Worm (Caenorhabditis elegans) whole organism, mixed stage, embryonic: ENCODE results near the gene srj-40.

ENCODE experiments used
- M03D4.4 ChIP-seq: sonication (generic microtip); optimal IDR thresholded peaks from 2 replicates; lab custom pipeline; 2017; ENCODE audit warnings: mild to moderate bottlenecking, missing genetic modification characterization, missing compliant biosample characterization
- bed-3 ChIP-seq: fragments of 200-800 bp; sonication (Bioruptor generic); optimal IDR thresholded peaks from 3 replicates; lab custom pipeline; 2018; ENCODE audit warnings: mild to moderate bottlenecking, missing genetic modification characterization, moderate library complexity, missing compliant biosample characterization
- blmp-1 ChIP-seq: fragments of 150-350 bp; optimal IDR thresholded peaks from 2 replicates; lab custom pipeline; 2014; ENCODE audit warnings: missing biosample characterization, missing genetic modification characterization
- ceh-39 ChIP-seq: fragments of 150-350 bp; optimal IDR thresholded peaks from 2 replicates; lab custom pipeline; 2014; ENCODE audit warnings: missing biosample characterization, missing genetic modification characterization
- ceh-43 ChIP-seq: fragments of 200-800 bp; sonication (Bioruptor generic); optimal IDR thresholded peaks from 2 replicates; lab custom pipeline; 2018; ENCODE audit warnings: mild to moderate bottlenecking, missing genetic modification characterization, moderate library complexity, missing compliant biosample characterization
- ceh-83 ChIP-seq: fragments of 200-800 bp; sonication (Bioruptor generic); optimal IDR thresholded peaks from 2 replicates; lab custom pipeline; 2018; ENCODE audit warnings: mild to moderate bottlenecking, missing genetic modification characterization, missing compliant biosample characterization
- ces-1 ChIP-seq: fragments of 150-350 bp; optimal IDR thresholded peaks from 2 replicates; lab custom pipeline; 2014; ENCODE audit warnings: missing biosample characterization, missing genetic modification reagents, missing genetic modification characterization
- cnd-1 ChIP-seq: fragments of 200-800 bp; sonication (Bioruptor generic); optimal IDR thresholded peaks from 2 replicates; lab custom pipeline; 2018; ENCODE audit warnings: mild to moderate bottlenecking, missing genetic modification characterization, missing compliant biosample characterization
- drap-1 ChIP-seq: fragments of 200-800 bp; sonication (Bioruptor generic); optimal IDR thresholded peaks from 3 replicates; lab custom pipeline; 2018; ENCODE audit warnings: mild to moderate bottlenecking, missing genetic modification characterization, missing compliant biosample characterization
- elt-1 ChIP-seq: sonication (generic microtip); optimal IDR thresholded peaks from 2 replicates; lab custom pipeline; 2017; ENCODE audit warnings: missing genetic modification characterization, mild to moderate bottlenecking, missing compliant biosample characterization, antibody characterized with exemption, moderate library complexity, borderline replicate concordance; ENCODE audit not compliant: insufficient read depth
- elt-3 ChIP-seq: fragments of 150-350 bp; optimal IDR thresholded peaks from 2 replicates; lab custom pipeline; 2014; ENCODE audit warnings: missing biosample characterization, missing genetic modification characterization
- flh-1 ChIP-seq: fragments of 200-800 bp; sonication (Bioruptor generic); optimal IDR thresholded peaks from 2 replicates; lab custom pipeline; 2018; ENCODE audit warnings: mild to moderate bottlenecking, missing genetic modification characterization, moderate library complexity, missing compliant biosample characterization
- ham-2 ChIP-seq: fragments of 200-800 bp; sonication (Bioruptor generic); optimal IDR thresholded peaks from 2 replicates; lab custom pipeline; 2018; ENCODE audit warnings: mild to moderate bottlenecking, missing genetic modification characterization, missing compliant biosample characterization
- hlh-1 ChIP-seq: fragments of 150-350 bp; optimal IDR thresholded peaks from 2 replicates; lab custom pipeline; 2014; ENCODE audit warnings: missing biosample characterization, missing genetic modification reagents, missing genetic modification characterization
- lin-13 ChIP-seq: fragments of 150-350 bp; optimal IDR thresholded peaks from 2 replicates; lab custom pipeline; 2014; ENCODE audit warnings: missing biosample characterization, missing genetic modification characterization
- lin-32 ChIP-seq: fragments of 200-800 bp; sonication (Bioruptor generic); optimal IDR thresholded peaks from 2 replicates; lab custom pipeline; 2018; ENCODE audit warnings: mild to moderate bottlenecking, missing genetic modification characterization, missing compliant biosample characterization
- lsy-2 ChIP-seq: fragments of 150-350 bp; optimal IDR thresholded peaks from 2 replicates; lab custom pipeline; 2014; ENCODE audit warnings: missing biosample characterization, missing genetic modification characterization
- mab-5 ChIP-seq: fragments of 150-350 bp; optimal IDR thresholded peaks from 2 replicates; lab custom pipeline; 2014; ENCODE audit warnings: missing biosample characterization, missing genetic modification characterization
- mep-1 ChIP-seq: fragments of 150-350 bp; optimal IDR thresholded peaks from 2 replicates; lab custom pipeline; 2017; ENCODE audit warnings: missing biosample characterization, missing genetic modification reagents, missing genetic modification characterization, inconsistent platforms
- mls-2 ChIP-seq: sonication (generic microtip); optimal IDR thresholded peaks from 2 replicates; lab custom pipeline; 2016; ENCODE audit warnings: mild to moderate bottlenecking, missing genetic modification characterization, moderate library complexity, missing compliant biosample characterization
- nhr-12 ChIP-seq: fragments of 150-350 bp; optimal IDR thresholded peaks from 2 replicates; lab custom pipeline; 2014; ENCODE audit warnings: missing biosample characterization, missing genetic modification characterization
- nhr-2 ChIP-seq: fragments of 150-350 bp; optimal IDR thresholded peaks from 2 replicates; lab custom pipeline; 2014; ENCODE audit warnings: missing biosample characterization, missing genetic modification characterization
- nhr-237 ChIP-seq: fragments of 150-350 bp; optimal IDR thresholded peaks from 2 replicates; lab custom pipeline; 2014; ENCODE audit warnings: missing biosample characterization, missing genetic modification characterization
- nhr-28 ChIP-seq: fragments of 150-350 bp; optimal IDR thresholded peaks from 2 replicates; lab custom pipeline; 2014; ENCODE audit warnings: missing biosample characterization, missing genetic modification characterization
- nhr-76 ChIP-seq: sonication (generic microtip); optimal IDR thresholded peaks from 2 replicates; lab custom pipeline; 2017; ENCODE audit warnings: missing biosample characterization, missing genetic modification characterization
- sem-2 ChIP-seq: fragments of 200-800 bp; sonication (Bioruptor generic); optimal IDR thresholded peaks from 2 replicates; lab custom pipeline; 2018; ENCODE audit warnings: mild to moderate bottlenecking, missing genetic modification characterization, missing compliant biosample characterization
- sptf-1 ChIP-seq: sonication (generic microtip); optimal IDR thresholded peaks from 2 replicates; lab custom pipeline; 2017; ENCODE audit warnings: mild to moderate bottlenecking, missing genetic modification characterization, moderate library complexity, missing compliant biosample characterization
- tbx-8 ChIP-seq: fragments of 200-800 bp; sonication (Bioruptor generic); optimal IDR thresholded peaks from 2 replicates; lab custom pipeline; 2018; ENCODE audit warnings: mild to moderate bottlenecking, missing genetic modification characterization, moderate library complexity, missing compliant biosample characterization
- unc-120 ChIP-seq: sonication (generic microtip); optimal IDR thresholded peaks from 2 replicates; lab custom pipeline; 2017; ENCODE audit warnings: missing genetic modification characterization, missing compliant biosample characterization; ENCODE audit not compliant: poor library complexity, severe bottlenecking
- unc-39 ChIP-seq: fragments of 150-350 bp; optimal IDR thresholded peaks from 2 replicates; lab custom pipeline; 2014; ENCODE audit warnings: missing biosample characterization, missing genetic modification characterization
- unc-62 ChIP-seq: fragments of 150-350 bp; optimal IDR thresholded peaks from 2 replicates; lab custom pipeline; 2014; ENCODE audit warnings: missing biosample characterization, missing genetic modification reagents, missing genetic modification characterization
- zip-8 ChIP-seq: fragments of 150-350 bp; optimal IDR thresholded peaks from 2 replicates; lab custom pipeline; 2014; ENCODE audit warnings: missing biosample characterization, missing genetic modification characterization
- ztf-11 ChIP-seq: fragments of 150-350 bp; optimal IDR thresholded peaks from 2 replicates; lab custom pipeline; 2014; ENCODE audit warnings: missing biosample characterization, missing genetic modification characterization

Gene srj-40

ce11 chrV:4080546-4080945, 21.1 kb upstream of the srj-40 start:
- no peak for TF ChIP-seq blmp-1 (tag; lab: Kevin White, UChicago)
- no peak for TF ChIP-seq ces-1
- TF ChIP-seq tbx-8: no peak
- TF ChIP-seq, all 35 proteins: peak for 0

- TF ChIP-seq mep-1 (tag; lab: Kevin White, UChicago) (no peak), ceh-83 (GFP tag; lab: Kevin White, UChicago) (no peak), elt-3 (no peak)
Observed at ce11 chrV:4081283-4081682, 20.4 kb upstream of the srj-40 start, which contains the start of gene srh-211. Gene srh-211 (minus strand): TSS chrV:4081383.

DNA sequence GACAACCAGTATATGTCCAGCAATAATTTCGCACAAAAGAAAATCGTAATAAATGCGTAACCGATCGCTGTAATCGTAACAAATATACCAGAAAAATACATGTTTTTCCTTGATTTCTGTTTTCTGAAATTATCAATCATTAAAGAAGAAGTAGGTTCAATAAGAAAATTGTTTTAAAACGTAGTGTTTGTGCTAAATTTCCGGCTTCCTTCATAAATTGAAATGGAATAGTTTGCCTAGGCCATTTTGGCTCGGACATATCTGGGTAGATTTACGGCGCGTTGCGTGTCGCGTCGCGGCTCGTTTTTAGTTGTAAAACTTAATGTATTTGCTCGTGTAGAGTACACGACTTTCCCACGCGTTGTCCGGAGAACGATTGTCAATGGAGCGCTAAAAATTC, 18.7 kb upstream of the srj-40 start, which contains the start of gene F38H12.5:
Gene F38H12.5, minus strand, starts transcription at position 101 of the 400 bp plus-strand sequence.
- TF ChIP-seq zip-8: no peak
- no peak for TF ChIP-seq drap-1 (GFP tag; lab: Kevin White, UChicago)
- no peak for TF ChIP-seq ham-2 (GFP tag; lab: Kevin White, UChicago)
- no peak for TF ChIP-seq mab-5
- no peak for TF ChIP-seq blmp-1 (tag; lab: Kevin White, UChicago)
- no peak for TF ChIP-seq nhr-28
- TF ChIP-seq ztf-11 (tag; lab: Kevin White, UChicago): no peak
- TF ChIP-seq mls-2 (tag; lab: Kevin White, UChicago): no peak
- no peak for TF ChIP-seq bed-3 (GFP tag; lab: Kevin White, UChicago)
- no peak for TF ChIP-seq lin-13 (tag; lab: Kevin White, UChicago)
- TF ChIP-seq ceh-43: no peak
- no peak for TF ChIP-seq ceh-83 (GFP tag; lab: Kevin White, UChicago)
- TF ChIP-seq sptf-1: no peak
- no peak for TF ChIP-seq nhr-2 (tag; lab: Kevin White, UChicago)
- no peak for TF ChIP-seq lin-32 (GFP tag; lab: Kevin White, UChicago)
- no peak for TF ChIP-seq ces-1
- TF ChIP-seq flh-1: no peak
- no peak for TF ChIP-seq unc-62 (GFP tag; lab: Kevin White, UChicago)

DNA sequence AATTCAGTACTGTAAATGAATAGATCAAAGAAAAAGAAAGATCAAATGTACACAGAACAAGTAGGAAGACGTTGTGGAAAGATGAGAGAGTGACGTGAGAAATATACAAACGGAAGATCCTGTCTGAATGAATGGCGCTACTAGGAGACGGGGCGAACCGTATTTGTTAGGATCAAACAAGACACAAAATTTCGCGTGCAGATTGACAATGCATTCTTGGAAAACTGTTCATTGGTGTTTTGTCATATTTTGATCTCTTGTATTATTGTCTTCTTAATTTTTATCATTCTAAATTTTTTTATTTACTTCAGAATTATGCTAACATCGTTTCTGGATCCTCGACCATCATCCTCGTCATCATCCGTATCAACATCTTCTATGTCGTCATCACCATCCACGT, 6.9 kb upstream of the srj-40 start, which contains the start of gene nhr-181:
Gene nhr-181, plus strand, starts transcription at position 301 of the 400 bp plus-strand sequence.
- TF ChIP-seq mep-1 (tag; lab: Kevin White, UChicago): no peak
- no peak for TF ChIP-seq lsy-2
- TF ChIP-seq nhr-12 (tag; lab: Kevin White, UChicago): no peak
- no peak for TF ChIP-seq bed-3 (GFP tag; lab: Kevin White, UChicago)
- no peak for TF ChIP-seq sptf-1
- TF ChIP-seq unc-39: no peak
- no peak for TF ChIP-seq nhr-237 (tag; lab: Kevin White, UChicago)
- no peak for TF ChIP-seq ceh-39 (tag; lab: Kevin White, UChicago)
- TF ChIP-seq unc-62 (GFP tag; lab: Kevin White, UChicago): no peak
- no peak for TF ChIP-seq mab-5
- TF ChIP-seq hlh-1: no peak
- TF ChIP-seq unc-120 (tag; lab: Kevin White, UChicago): no peak
- no peak for TF ChIP-seq ceh-43
- TF ChIP-seq M03D4.4 (tag; lab: Kevin White, UChicago): no peak
- no peak for TF ChIP-seq cnd-1 (tag; lab: Kevin White, UChicago)
- TF ChIP-seq elt-1: no peak
- TF ChIP-seq ceh-83 (GFP tag; lab: Kevin White, UChicago): no peak
- TF ChIP-seq sem-2 (GFP tag; lab: Kevin White, UChicago): no peak
- TF ChIP-seq nhr-76 (tag; lab: Kevin White, UChicago): no peak
- TF ChIP-seq ces-1: no peak

DNA sequence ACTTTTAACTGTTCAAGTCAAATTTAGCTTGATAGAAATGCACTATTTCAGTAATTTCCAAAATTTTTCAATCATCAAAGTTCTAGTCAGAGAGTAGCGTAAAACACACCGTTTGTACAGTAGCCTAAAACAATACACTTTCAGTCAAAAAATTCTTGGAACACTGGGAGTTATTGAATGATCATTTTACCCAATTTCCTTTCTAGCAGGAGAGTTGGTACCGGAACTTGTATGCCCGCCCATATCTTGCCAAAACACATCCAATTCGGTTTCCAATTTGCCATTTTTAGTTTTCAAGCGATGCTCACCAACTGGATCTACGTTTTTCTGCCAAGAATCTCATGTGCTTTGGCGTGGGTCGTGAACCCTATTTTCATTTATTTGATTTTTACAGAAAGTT, 2.6 kb downstream of the srj-40 start, which contains the start of gene srj-39:
Gene srj-39, plus strand, starts transcription at position 301 of the 400 bp plus-strand sequence.
- TF ChIP-seq blmp-1 (tag; lab: Kevin White, UChicago): no peak
- TF ChIP-seq ceh-39 (tag; lab: Kevin White, UChicago): no peak
- no peak for TF ChIP-seq mep-1 (tag; lab: Kevin White, UChicago)
- no peak for TF ChIP-seq zip-8
- no peak for TF ChIP-seq cnd-1 (tag; lab: Kevin White, UChicago)
- TF ChIP-seq lin-32 (GFP tag; lab: Kevin White, UChicago): no peak
- no peak for TF ChIP-seq nhr-76 (tag; lab: Kevin White, UChicago)
- no peak for TF ChIP-seq sem-2 (GFP tag; lab: Kevin White, UChicago)
- TF ChIP-seq nhr-237 (tag; lab: Kevin White, UChicago): no peak
- no peak for TF ChIP-seq sptf-1
